Fruit fly (Drosophila melanogaster): ENCODE measurements around the gene Osi8.

Gene Osi8

dm6 chr3R:6254875-6255274 is at the start of gene Osi8:
TSS of gene Osi8 (plus strand) at chr3R:6255175.
- TF ChIP-seq CG17806 (tag; optimal IDR thresholded peaks at IDR 0.05) (no peak), CG9948 (tag; optimal IDR thresholded peaks at IDR 0.05) (no peak), Pif1B (GFP tag; optimal IDR thresholded peaks at IDR 0.05) (no peak), fd96Ca (GFP tag; IDR thresholded peaks at IDR 0.05) (no peak), CG32121 (GFP tag; IDR thresholded peaks at IDR 0.05) (no peak)

DNA sequence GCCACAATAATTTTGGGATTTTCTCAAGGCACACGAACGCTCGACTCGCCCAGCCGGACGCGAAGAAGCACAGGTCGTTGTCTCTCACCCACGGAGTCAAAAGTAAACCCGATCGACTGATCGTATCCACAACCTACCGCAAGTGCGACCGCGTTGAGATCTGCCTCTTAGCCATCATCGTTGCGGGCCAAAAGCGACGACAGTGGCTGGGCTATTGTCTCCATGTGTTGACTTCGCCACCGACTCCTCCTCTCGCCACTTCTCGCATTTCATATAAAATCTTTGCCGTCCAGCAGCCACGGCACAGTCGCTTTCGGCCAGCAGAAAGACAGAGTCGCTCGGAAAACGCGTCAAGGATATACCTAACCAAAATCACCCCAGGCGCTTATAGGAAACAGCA is 45.9 kb upstream of the Osi8 start, which contains the start of gene Osi2:
TSS of gene Osi2 (plus strand) at position 301 of the 400 bp plus-strand sequence.
- no peak for TF ChIP-seq CG17806 (tag; optimal IDR thresholded peaks at IDR 0.05)
- no peak for TF ChIP-seq Pif1A (GFP tag; optimal IDR thresholded peaks at IDR 0.05)
- TF ChIP-seq CG15710 (tag; optimal IDR thresholded peaks at IDR 0.05): no peak

- TF ChIP-seq Ets98B (GFP tag; IDR thresholded peaks at IDR 0.05) (no peak), CG14655 (GFP tag; optimal IDR thresholded peaks at IDR 0.05) (peak; percentile 27)
These were observed 44.5 kb upstream of the Osi8 start for dm6 chr3R:6210266-6211040.

DNA sequence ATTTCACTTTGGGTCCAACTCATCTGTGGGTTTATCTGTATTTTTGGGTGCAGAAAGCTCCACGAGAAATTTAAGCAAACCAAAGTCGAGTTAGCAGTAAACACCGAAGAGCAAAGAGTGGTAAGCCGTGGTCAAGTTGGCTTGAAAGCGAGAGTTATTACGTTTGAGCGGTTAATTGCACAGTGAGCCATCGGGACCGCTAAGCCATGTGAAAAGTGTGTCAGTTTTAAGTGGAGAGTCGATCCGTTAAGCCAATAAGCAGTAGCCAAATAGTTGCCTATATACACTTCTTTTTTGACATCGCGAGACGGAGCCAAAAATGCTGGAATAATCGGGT is 44.0 kb upstream of the Osi8 start:
- TF ChIP-seq Snoo (tag; optimal IDR thresholded peaks at IDR 0.05) (no peak), CG12605 (GFP tag; IDR thresholded peaks at IDR 0.05) (no peak), Pif1A (GFP tag; optimal IDR thresholded peaks at IDR 0.05) (no peak), fd96Ca (GFP tag; IDR thresholded peaks at IDR 0.05) (no peak), Pif1B (GFP tag; optimal IDR thresholded peaks at IDR 0.05) (no peak), D1 (tag; optimal IDR thresholded peaks at IDR 0.05) (no peak), CG34367 (tag; optimal IDR thresholded peaks at IDR 0.05) (no peak), CG8301 (tag; optimal IDR thresholded peaks at IDR 0.05) (no peak), gl (tag; optimal IDR thresholded peaks at IDR 0.05) (no peak), rn (GFP tag; IDR thresholded peaks at IDR 0.05) (no peak)

- TF ChIP-seq fd96Ca (GFP tag; IDR thresholded peaks at IDR 0.05): peak; percentile 85
- TF ChIP-seq gl (tag; optimal IDR thresholded peaks at IDR 0.05): no peak
- TF ChIP-seq CG32121 (GFP tag; IDR thresholded peaks at IDR 0.05): peak; percentile 76
- no peak for TF ChIP-seq EcR (GFP tag; optimal IDR thresholded peaks at IDR 0.05)
- TF ChIP-seq CG8301 (tag; optimal IDR thresholded peaks at IDR 0.05): peak; percentile 91
- no peak for TF ChIP-seq D1 (tag; optimal IDR thresholded peaks at IDR 0.05)
- TF ChIP-seq Snoo (tag; optimal IDR thresholded peaks at IDR 0.05): no peak
- TF ChIP-seq Pif1A (GFP tag; optimal IDR thresholded peaks at IDR 0.05): peak; percentile 75
- TF ChIP-seq Ets98B (GFP tag; IDR thresholded peaks at IDR 0.05): peak; percentile 88
- peak; percentile 56 for TF ChIP-seq CG12605 (GFP tag; IDR thresholded peaks at IDR 0.05)
- TF ChIP-seq CG34367 (tag; optimal IDR thresholded peaks at IDR 0.05): no peak
- TF ChIP-seq Pif1B (GFP tag; optimal IDR thresholded peaks at IDR 0.05): peak; percentile 41
- peak; percentile 80 for TF ChIP-seq CG4496 (GFP tag; IDR thresholded peaks at IDR 0.05)
- TF ChIP-seq CG15710 (tag; optimal IDR thresholded peaks at IDR 0.05): no peak
- TF ChIP-seq CG17806 (tag; optimal IDR thresholded peaks at IDR 0.05): peak; percentile 18
- TF ChIP-seq CG10348 (GFP tag; IDR thresholded peaks at IDR 0.05): no peak
- peak; percentile 84 for TF ChIP-seq CG14655 (GFP tag; optimal IDR thresholded peaks at IDR 0.05)
- TF ChIP-seq CG9948 (tag; optimal IDR thresholded peaks at IDR 0.05): no peak
- no peak for TF ChIP-seq CG13204 (GFP tag; optimal IDR thresholded peaks at IDR 0.05)
- no peak for TF ChIP-seq CG8159 (tag; optimal IDR thresholded peaks at IDR 0.05)
- 0 out of 2 replicates have a peak, but pooled peaks have one; percentile 48 for TF ChIP-seq rn (GFP tag; IDR thresholded peaks at IDR 0.05)
These were observed 40.7 kb upstream of the Osi8 start for dm6 chr3R:6214227-6214626.

DNA sequence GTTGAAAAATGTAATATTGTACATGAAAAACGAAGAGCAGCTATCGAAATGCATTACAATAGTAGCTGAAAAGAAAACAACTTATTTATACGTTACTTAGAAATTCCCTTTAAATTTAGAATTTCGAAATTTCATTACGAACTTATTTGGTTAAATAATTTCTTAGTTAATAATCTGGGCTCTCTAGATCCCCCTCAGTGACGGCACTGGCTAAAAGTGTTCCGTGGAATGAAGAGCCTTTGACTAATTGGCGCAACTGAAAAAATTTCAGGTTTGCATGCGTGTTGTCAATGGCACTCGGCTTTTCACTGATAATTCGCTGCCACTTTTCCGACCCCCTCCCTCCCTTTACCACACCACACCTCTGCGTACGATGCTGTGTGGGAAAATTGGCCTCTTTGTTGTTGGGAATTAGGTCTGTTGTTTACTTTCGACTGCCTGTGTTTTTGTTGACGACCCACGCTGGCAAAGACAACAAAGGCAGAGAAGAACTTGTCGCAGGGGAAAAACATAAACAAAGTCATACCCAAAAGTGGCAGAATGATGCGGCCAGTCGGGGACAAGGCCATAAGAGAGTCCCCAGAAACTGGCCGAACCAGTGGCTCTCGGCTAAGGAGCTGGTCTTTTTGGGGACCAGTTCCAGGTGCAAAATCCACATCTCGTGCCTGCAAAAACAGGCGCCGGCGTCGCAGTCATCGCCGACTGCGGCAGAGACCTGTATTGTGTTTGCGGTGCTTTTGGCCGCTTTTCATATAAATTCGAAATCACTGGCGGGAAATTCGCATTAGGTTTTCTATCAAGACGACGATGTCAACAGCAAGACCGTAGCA is 39.7 kb upstream of the Osi8 start, which contains the start of gene Osi3:
TSS of gene Osi3 (plus strand) at position 780 of the 830 bp plus-strand sequence.
- TF ChIP-seq CG8301 (tag; optimal IDR thresholded peaks at IDR 0.05) (peak; percentile 43), CG34367 (tag; optimal IDR thresholded peaks at IDR 0.05) (no peak), CG12605 (GFP tag; IDR thresholded peaks at IDR 0.05) (no peak), CG8159 (tag; optimal IDR thresholded peaks at IDR 0.05) (no peak), Ets98B (GFP tag; IDR thresholded peaks at IDR 0.05) (no peak), CG15710 (tag; optimal IDR thresholded peaks at IDR 0.05) (no peak), CG13204 (GFP tag; optimal IDR thresholded peaks at IDR 0.05) (no peak), D1 (tag; optimal IDR thresholded peaks at IDR 0.05) (no peak), CG10348 (GFP tag; IDR thresholded peaks at IDR 0.05) (no peak), EcR (GFP tag; optimal IDR thresholded peaks at IDR 0.05) (peak; percentile 31), CG32121 (GFP tag; IDR thresholded peaks at IDR 0.05) (no peak), Snoo (tag; optimal IDR thresholded peaks at IDR 0.05) (no peak), CG17806 (tag; optimal IDR thresholded peaks at IDR 0.05) (no peak), CG9948 (tag; optimal IDR thresholded peaks at IDR 0.05) (no peak), Pif1B (GFP tag; optimal IDR thresholded peaks at IDR 0.05) (peak; percentile 6), rn (GFP tag; IDR thresholded peaks at IDR 0.05) (no peak), CG14655 (GFP tag; optimal IDR thresholded peaks at IDR 0.05) (peak; percentile 46), gl (tag; optimal IDR thresholded peaks at IDR 0.05) (no peak), Pif1A (GFP tag; optimal IDR thresholded peaks at IDR 0.05) (peak; percentile 40), fd96Ca (GFP tag; IDR thresholded peaks at IDR 0.05) (no peak), CG4496 (GFP tag; IDR thresholded peaks at IDR 0.05) (0 out of 3 replicates have a peak, but pooled peaks have one; percentile 26)
